Worm (Caenorhabditis elegans): Measurements from ENCODE around the gene F18E3.13.

F18E3.13 gene

DNA sequence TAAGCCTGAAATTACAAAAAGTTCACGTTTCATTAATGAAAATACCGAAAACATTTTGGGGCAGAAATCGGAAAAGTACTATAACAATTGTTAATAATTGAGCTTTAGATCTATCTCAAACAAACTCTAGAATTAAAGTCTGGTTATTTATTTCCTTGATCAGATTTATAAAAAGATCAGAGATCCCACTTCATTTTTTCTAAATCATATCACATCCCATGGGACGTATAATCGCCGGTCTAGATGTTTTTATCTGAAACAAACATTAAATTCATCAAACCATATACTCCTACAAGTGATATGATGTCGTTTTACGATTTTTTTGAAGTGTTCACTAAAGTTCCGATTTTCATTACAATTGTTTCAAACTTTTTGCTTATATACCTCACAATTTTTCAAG is 4.3 kb upstream of the F18E3.13 start, which contains the start of gene str-41:
str-41 (plus strand) TSS at position 301 of the 400 bp plus-strand sequence.
- TF ChIP-seq lin-11 (tag; optimal IDR thresholded peaks at IDR 0.05) (no peak), ceh-14 (tag; optimal IDR thresholded peaks at IDR 0.05) (no peak), ceh-31 (tag; optimal IDR thresholded peaks at IDR 0.05) (no peak), elt-4 (tag; optimal IDR thresholded peaks at IDR 0.05) (no peak)

DNA sequence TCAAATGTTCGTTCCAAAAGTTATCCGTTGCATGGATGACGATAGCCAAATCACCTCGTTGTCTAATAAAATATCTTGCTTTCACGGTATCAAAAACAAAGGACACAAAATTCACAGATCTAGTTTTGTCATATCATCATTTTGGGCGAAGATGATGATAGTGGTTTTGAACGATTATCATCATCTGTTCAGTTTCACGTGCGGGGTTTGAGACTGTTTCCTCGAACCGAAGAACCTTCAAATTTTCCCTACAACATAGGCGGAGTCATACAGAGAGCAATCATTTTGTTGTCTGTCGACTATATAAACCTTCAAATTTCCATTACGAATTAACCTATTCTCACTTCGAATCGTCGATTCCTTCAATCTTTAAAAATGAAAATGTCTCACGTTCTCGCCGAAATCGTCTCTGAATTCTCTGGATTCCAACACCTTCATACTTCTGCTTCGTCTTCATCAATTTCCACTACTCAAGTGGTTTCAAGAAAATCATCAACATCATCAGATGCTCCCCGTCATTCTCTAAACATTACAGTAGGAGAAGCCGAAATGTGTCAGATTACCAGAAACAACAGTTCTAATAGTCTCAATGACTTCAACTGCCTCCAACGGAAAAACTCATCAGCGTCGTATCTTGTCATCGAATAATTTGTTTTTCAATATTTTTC is 2.7 kb upstream of the F18E3.13 start, which contains the start of gene F18E3.11:
F18E3.11 (plus strand) TSS at position 376 of the 668 bp plus-strand sequence.
- TF ChIP-seq nhr-11 (tag; optimal IDR thresholded peaks at IDR 0.05) (no peak), ceh-24 (tag; optimal IDR thresholded peaks at IDR 0.05) (no peak), pax-1 (tag; optimal IDR thresholded peaks at IDR 0.05) (no peak), dve-1 (tag; optimal IDR thresholded peaks at IDR 0.05) (no peak), hlh-15 (tag; optimal IDR thresholded peaks at IDR 0.05) (no peak), ceh-34 (tag; optimal IDR thresholded peaks at IDR 0.05) (no peak)

ce11 chrV:7414909-7415308 is 1.1 kb upstream of the F18E3.13 start, which contains the start of gene F18E3.12:
Gene F18E3.12, plus strand, starts transcription at chrV:7414985.
- TF ChIP-seq C38D4.7 (GFP tag; optimal IDR thresholded peaks at IDR 0.05): no peak
- no peak for TF ChIP-seq syd-9 (tag; optimal IDR thresholded peaks at IDR 0.05)
- no peak for TF ChIP-seq pat-9 (tag; optimal IDR thresholded peaks at IDR 0.05)
- no peak for TF ChIP-seq K09A11.1 (tag; optimal IDR thresholded peaks at IDR 0.05; ENCODE audit: insufficient read depth)

DNA sequence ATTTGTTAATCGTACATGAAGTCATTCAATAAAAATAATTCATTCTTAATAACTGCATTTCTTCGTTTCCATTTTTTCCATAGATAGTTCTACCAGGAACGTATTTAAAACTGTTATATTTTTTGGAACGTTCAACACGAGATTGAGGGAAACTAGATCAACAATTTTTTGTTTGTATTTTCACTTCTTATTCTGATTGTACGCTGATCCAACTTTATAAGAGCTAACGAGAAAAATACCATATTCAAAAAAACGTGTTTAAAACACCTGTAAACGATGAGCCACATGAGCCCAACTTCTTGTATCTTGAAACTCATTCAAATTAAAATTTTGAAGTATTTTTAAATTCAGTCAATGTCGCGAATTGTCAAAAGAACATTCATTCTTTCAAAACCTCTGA is 605 bp downstream of the F18E3.13 start:
- no peak for TF ChIP-seq F13H6.1 (tag; optimal IDR thresholded peaks at IDR 0.05)
- TF ChIP-seq nfya-1 (tag; optimal IDR thresholded peaks at IDR 0.05): no peak
- TF ChIP-seq tbx-7 (tag; optimal IDR thresholded peaks at IDR 0.05): no peak
- TF ChIP-seq pat-9 (tag; optimal IDR thresholded peaks at IDR 0.05): no peak
- no peak for TF ChIP-seq hlh-30 (tag; optimal IDR thresholded peaks at IDR 0.05; ENCODE audit: insufficient read depth)
- no peak for TF ChIP-seq nhr-11 (tag; optimal IDR thresholded peaks at IDR 0.05)
- TF ChIP-seq syd-9 (tag; optimal IDR thresholded peaks at IDR 0.05): no peak
- TF ChIP-seq sox-2 (GFP tag; IDR thresholded peaks at IDR 0.05): no peak
- no peak for TF ChIP-seq ahr-1 (tag; optimal IDR thresholded peaks at IDR 0.05)
- no peak for TF ChIP-seq hlh-15 (tag; optimal IDR thresholded peaks at IDR 0.05)
- no peak for TF ChIP-seq elt-2 (tag; optimal IDR thresholded peaks at IDR 0.05)
- no peak for TF ChIP-seq pha-2 (tag; optimal IDR thresholded peaks at IDR 0.05)
- no peak for TF ChIP-seq unc-42 (tag; optimal IDR thresholded peaks at IDR 0.05)
- TF ChIP-seq ceh-22 (tag; optimal IDR thresholded peaks at IDR 0.05): no peak
- no peak for TF ChIP-seq nhr-232 (tag; optimal IDR thresholded peaks at IDR 0.05)

DNA sequence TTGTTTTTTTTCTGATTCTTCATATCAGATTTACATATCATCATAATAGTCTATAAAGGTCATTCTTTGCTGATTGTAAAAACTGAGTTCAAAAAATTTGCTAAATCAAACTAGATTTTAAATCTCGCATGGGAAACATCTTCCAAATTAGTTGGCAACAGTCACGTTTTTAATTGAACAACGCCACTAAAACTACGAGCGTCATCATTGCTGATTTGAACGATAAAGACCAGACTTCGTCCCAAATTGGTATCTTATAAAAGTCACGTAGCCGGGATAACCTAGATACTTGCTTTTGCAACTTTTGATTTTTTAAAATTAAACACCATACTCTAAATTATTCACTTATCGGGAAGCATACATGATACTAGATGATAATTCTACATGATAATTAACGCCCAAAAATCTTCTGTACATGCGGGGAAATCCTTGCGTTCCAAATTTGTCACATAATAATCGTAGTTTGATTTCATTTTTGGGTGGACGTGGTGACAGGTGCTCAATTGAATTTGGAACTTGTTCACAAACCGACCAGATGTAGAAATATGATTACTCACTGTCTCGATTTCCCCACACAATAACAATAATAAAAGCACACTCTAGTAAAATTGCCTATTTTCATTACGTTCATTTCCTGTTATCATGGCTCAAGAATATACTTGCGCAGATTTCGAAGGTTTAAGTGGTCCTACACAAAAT is 1.2 kb downstream of the F18E3.13 start, which contains the start of gene srw-67:
srw-67 (plus strand) TSS at position 643 of the 699 bp plus-strand sequence.
- TF ChIP-seq hlh-13 (GFP tag; optimal IDR thresholded peaks at IDR 0.05) (no peak), hlh-15 (tag; optimal IDR thresholded peaks at IDR 0.05) (no peak), C38D4.7 (GFP tag; optimal IDR thresholded peaks at IDR 0.05) (no peak), nhr-232 (tag; optimal IDR thresholded peaks at IDR 0.05) (no peak), nfya-1 (tag; optimal IDR thresholded peaks at IDR 0.05) (no peak), ztf-16 (tag; optimal IDR thresholded peaks at IDR 0.05) (no peak), odd-2 (tag; optimal IDR thresholded peaks at IDR 0.05) (no peak), nhr-11 (tag; optimal IDR thresholded peaks at IDR 0.05) (no peak), ets-4 (tag; optimal IDR thresholded peaks at IDR 0.05) (no peak), K02D7.2 (tag; optimal IDR thresholded peaks at IDR 0.05) (no peak), pat-9 (tag; optimal IDR thresholded peaks at IDR 0.05) (no peak), elt-2 (tag; optimal IDR thresholded peaks at IDR 0.05) (no peak), ceh-2 (tag; optimal IDR thresholded peaks at IDR 0.05) (no peak), ceh-31 (tag; optimal IDR thresholded peaks at IDR 0.05) (no peak), eyg-1 (tag; optimal IDR thresholded peaks at IDR 0.05) (no peak), ceh-30 (tag; optimal IDR thresholded peaks at IDR 0.05) (no peak), pqm-1 (tag; optimal IDR thresholded peaks at IDR 0.05) (no peak)

Measured in whole organism, late embryonic.